ENCODE assay signal across 5 fruit fly cellular contexts in genomic region chr3L:8110171-8110570, dm6.
TF ChIP-seq lines count a peak whose summit lies in the region.

Gene Nulp1 (plus strand): TSS chr3L:8110368.

- no peak for TF ChIP-seq CTCF in whole organism, embryonic (GFP tag; optimal IDR thresholded peaks at IDR 0.05; lab: Kevin White, UChicago)

TF ChIP-seq in whole organism, adult, 20 proteins besides CTCF, POLR2A, EP300 and RAD21 (continues in another document):
- peak; percentile 22 for TF ChIP-seq CG7101 (tag; optimal IDR thresholded peaks at IDR 0.05; lab: Kevin White, UChicago)
- TF ChIP-seq Crg-1 (GFP tag; optimal IDR thresholded peaks at IDR 0.05; lab: Kevin White, UChicago): peak; percentile 74
- TF ChIP-seq Mnt (GFP tag; optimal IDR thresholded peaks at IDR 0.05; lab: Kevin White, UChicago): peak; percentile 73
- no peak for TF ChIP-seq cnc (optimal IDR thresholded peaks at IDR 0.05; lab: Kevin White, UChicago)
- no peak for TF ChIP-seq kay (GFP tag; lab: Kevin White, UChicago; ENCODE audit: borderline replicate concordance)
- TF ChIP-seq CG33017 (tag; optimal IDR thresholded peaks at IDR 0.05; lab: Kevin White, UChicago): peak; percentile 2
- no peak for TF ChIP-seq CG7045 (GFP tag; optimal IDR thresholded peaks at IDR 0.05; lab: Kevin White, UChicago)
- no peak for TF ChIP-seq Clk (GFP tag; optimal IDR thresholded peaks at IDR 0.05; lab: Kevin White, UChicago)
- TF ChIP-seq ovo (GFP tag; optimal IDR thresholded peaks at IDR 0.05; lab: Kevin White, UChicago): no peak
- TF ChIP-seq toe (GFP tag; optimal IDR thresholded peaks at IDR 0.05; lab: Kevin White, UChicago): no peak
- peak; percentile 46 for TF ChIP-seq pad (GFP tag; optimal IDR thresholded peaks at IDR 0.05; lab: Kevin White, UChicago)
- TF ChIP-seq CG12768 (GFP tag; optimal IDR thresholded peaks at IDR 0.05; lab: Kevin White, UChicago): peak; percentile 40
- peak; percentile 57 for TF ChIP-seq CG1620 (GFP tag; optimal IDR thresholded peaks at IDR 0.05; lab: Kevin White, UChicago)
- no peak for TF ChIP-seq CG5204 (GFP tag; optimal IDR thresholded peaks at IDR 0.05; lab: Kevin White, UChicago)
- peak; percentile 98 for TF ChIP-seq CG14711 (tag; optimal IDR thresholded peaks at IDR 0.05; lab: Kevin White, UChicago)
- TF ChIP-seq Hr96 (GFP tag; optimal IDR thresholded peaks at IDR 0.05; lab: Kevin White, UChicago): no peak
- no peak for TF ChIP-seq CG11617 (GFP tag; optimal IDR thresholded peaks at IDR 0.05; lab: Kevin White, UChicago)
- no peak for TF ChIP-seq cic (GFP tag; optimal IDR thresholded peaks at IDR 0.05; lab: Kevin White, UChicago)
- TF ChIP-seq tj (GFP tag; optimal IDR thresholded peaks at IDR 0.05; lab: Kevin White, UChicago): no peak

TF ChIP-seq in whole organism, embryonic, 481 proteins besides CTCF, POLR2A, EP300 and RAD21 (continues in another document):
- TF ChIP-seq Fer1 (GFP tag; optimal IDR thresholded peaks at IDR 0.05; lab: Kevin White, UChicago) (peak; percentile 49), CG7987 (GFP tag; optimal IDR thresholded peaks at IDR 0.05; lab: Kevin White, UChicago) (no peak), Lhr (GFP tag; optimal IDR thresholded peaks at IDR 0.05; lab: Kevin White, UChicago) (peak; percentile 11), sd (tag; optimal IDR thresholded peaks at IDR 0.05; lab: Kevin White, UChicago) (no peak), Hsf (GFP tag; optimal IDR thresholded peaks at IDR 0.05; lab: Kevin White, UChicago) (peak; percentile 4), NfI (GFP tag; optimal IDR thresholded peaks at IDR 0.05; lab: Kevin White, UChicago) (no peak), sob (GFP tag; IDR thresholded peaks at IDR 0.05; lab: Robert Waterston, UW) (peak; percentile 41), lilli (GFP tag; optimal IDR thresholded peaks at IDR 0.05; lab: Kevin White, UChicago) (peak; percentile 23), abd-A (tag; optimal IDR thresholded peaks at IDR 0.05; lab: Kevin White, UChicago) (no peak), CG13287 (GFP tag; IDR thresholded peaks at IDR 0.05; lab: Robert Waterston, UW; ENCODE audit: partially characterized antibody) (peak; percentile 22; the same call in 1 of the 2 replicates), CG2889 (GFP tag; IDR thresholded peaks at IDR 0.05; lab: Robert Waterston, UW) (no peak), bbx (GFP tag; IDR thresholded peaks at IDR 0.05; lab: Robert Waterston, UW; ENCODE audit: partially characterized antibody) (peak; percentile 55), Dip3 (GFP tag; optimal IDR thresholded peaks at IDR 0.05; lab: Kevin White, UChicago) (peak; percentile 25), lbe (GFP tag; optimal IDR thresholded peaks at IDR 0.05; lab: Kevin White, UChicago) (no peak), CG16813 (GFP tag; IDR thresholded peaks at IDR 0.05; lab: Robert Waterston, UW; ENCODE audit: partially characterized antibody) (peak; percentile 12; the same call in 1 of the 3 replicates), twi (tag; optimal IDR thresholded peaks at IDR 0.05; lab: Kevin White, UChicago) (no peak), CG14710 (tag; optimal IDR thresholded peaks at IDR 0.05; lab: Kevin White, UChicago) (peak; percentile 75), CG6683 (GFP tag; optimal IDR thresholded peaks at IDR 0.05; lab: Kevin White, UChicago) (no peak)

TF ChIP-seq in whole organism, prepupa, 60 proteins besides CTCF, POLR2A, EP300 and RAD21:
- TF ChIP-seq Blimp-1 (GFP tag; optimal IDR thresholded peaks at IDR 0.05; lab: Kevin White, UChicago) (peak; percentile 94), CG6276 (GFP tag; optimal IDR thresholded peaks at IDR 0.05; lab: Kevin White, UChicago) (no peak), cyc (GFP tag; optimal IDR thresholded peaks at IDR 0.05; lab: Kevin White, UChicago) (no peak), fd85E (GFP tag; optimal IDR thresholded peaks at IDR 0.05; lab: Kevin White, UChicago) (no peak), Sox14 (GFP tag; optimal IDR thresholded peaks at IDR 0.05; lab: Kevin White, UChicago) (no peak), topi (GFP tag; optimal IDR thresholded peaks at IDR 0.05; lab: Kevin White, UChicago) (no peak), Hr4 (GFP tag; optimal IDR thresholded peaks at IDR 0.05; lab: Kevin White, UChicago) (no peak), CG6163 (GFP tag; IDR thresholded peaks at IDR 0.05; lab: Robert Waterston, UW) (0 out of 3 replicates have a peak, but pooled peaks have one; percentile 20), Lpt (GFP tag; optimal IDR thresholded peaks at IDR 0.05; lab: Kevin White, UChicago) (no peak), fkh (GFP tag; optimal IDR thresholded peaks at IDR 0.05; lab: Kevin White, UChicago) (no peak), CG3032 (tag; optimal IDR thresholded peaks at IDR 0.05; lab: Kevin White, UChicago) (no peak), CG8632 (GFP tag; optimal IDR thresholded peaks at IDR 0.05; lab: Kevin White, UChicago) (no peak), CG10631 (GFP tag; optimal IDR thresholded peaks at IDR 0.05; lab: Kevin White, UChicago) (no peak), esn (GFP tag; optimal IDR thresholded peaks at IDR 0.05; lab: Kevin White, UChicago) (peak; percentile 60), Gug (GFP tag; IDR thresholded peaks at IDR 0.05; lab: Robert Waterston, UW) (no peak), CG31627 (GFP tag; optimal IDR thresholded peaks at IDR 0.05; lab: Kevin White, UChicago) (no peak), Eip93F (GFP tag; optimal IDR thresholded peaks at IDR 0.05; lab: Kevin White, UChicago) (no peak), spab (GFP tag; optimal IDR thresholded peaks at IDR 0.05; lab: Kevin White, UChicago) (no peak), svp (GFP tag; lab: Kevin White, UChicago) (no peak), CG6792 (GFP tag; optimal IDR thresholded peaks at IDR 0.05; lab: Kevin White, UChicago) (no peak)
TF ChIP-seq in whole organism, prepupa: peak in this region for 3.

TF ChIP-seq in whole organism, pupa, 21 proteins besides CTCF, POLR2A, EP300 and RAD21:
- TF ChIP-seq CG32121 (GFP tag; IDR thresholded peaks at IDR 0.05; lab: Robert Waterston, UW): peak; percentile 20; the same call in 1 of the 2 replicates
- peak; percentile 40 for TF ChIP-seq Ets98B (GFP tag; IDR thresholded peaks at IDR 0.05; lab: Robert Waterston, UW)
- TF ChIP-seq Snoo (tag; optimal IDR thresholded peaks at IDR 0.05; lab: Kevin White, UChicago): peak; percentile 40
- no peak for TF ChIP-seq gl (tag; optimal IDR thresholded peaks at IDR 0.05; lab: Kevin White, UChicago)
- TF ChIP-seq EcR (GFP tag; optimal IDR thresholded peaks at IDR 0.05; lab: Kevin White, UChicago): no peak
- TF ChIP-seq CG4496 (GFP tag; IDR thresholded peaks at IDR 0.05; lab: Robert Waterston, UW): peak; percentile 74; the same call in 2 of the 3 replicates
- peak; percentile 44; the same call in 1 of the 2 replicates for TF ChIP-seq rn (GFP tag; IDR thresholded peaks at IDR 0.05; lab: Robert Waterston, UW)

TF ChIP-seq in whole organism, wandering third instar larva, 38 proteins besides CTCF, POLR2A, EP300 and RAD21:
- TF ChIP-seq Myc (optimal IDR thresholded peaks at IDR 0.05; lab: Kevin White, UChicago) (peak; percentile 7), pan (optimal IDR thresholded peaks at IDR 0.05; lab: Kevin White, UChicago) (no peak), sv (GFP tag; optimal IDR thresholded peaks at IDR 0.05; lab: Kevin White, UChicago) (no peak), fru (GFP tag; optimal IDR thresholded peaks at IDR 0.05; lab: Kevin White, UChicago) (no peak), dsf (GFP tag; optimal IDR thresholded peaks at IDR 0.05; lab: Kevin White, UChicago; ENCODE audit: borderline replicate concordance) (no peak), GATAd (GFP tag; optimal IDR thresholded peaks at IDR 0.05; lab: Kevin White, UChicago) (no peak), brk (GFP tag; optimal IDR thresholded peaks at IDR 0.05; lab: Kevin White, UChicago) (no peak), br (GFP tag; optimal IDR thresholded peaks at IDR 0.05; lab: Kevin White, UChicago) (no peak), h (GFP tag; optimal IDR thresholded peaks at IDR 0.05; lab: Kevin White, UChicago) (no peak), Hr78 (GFP tag; optimal IDR thresholded peaks at IDR 0.05; lab: Kevin White, UChicago) (no peak), Hnf4 (GFP tag; optimal IDR thresholded peaks at IDR 0.05; lab: Kevin White, UChicago) (no peak), foxo (GFP tag; optimal IDR thresholded peaks at IDR 0.05; lab: Kevin White, UChicago) (peak in 1 of 2 experiments; percentile 54), jim (GFP tag; optimal IDR thresholded peaks at IDR 0.05; lab: Kevin White, UChicago) (peak; percentile 51), ey (GFP tag; optimal IDR thresholded peaks at IDR 0.05; lab: Kevin White, UChicago) (peak; percentile 10), CG9705 (GFP tag; optimal IDR thresholded peaks at IDR 0.05; lab: Kevin White, UChicago) (no peak), usp (GFP tag; optimal IDR thresholded peaks at IDR 0.05; lab: Kevin White, UChicago) (no peak), Dif (GFP tag; optimal IDR thresholded peaks at IDR 0.05; lab: Kevin White, UChicago; ENCODE audit: partially characterized antibody) (peak; percentile 31), HLH106 (tag; optimal IDR thresholded peaks at IDR 0.05; lab: Kevin White, UChicago) (no peak), rgr (GFP tag; optimal IDR thresholded peaks at IDR 0.05; lab: Kevin White, UChicago) (peak; percentile 63), N (GFP tag; optimal IDR thresholded peaks at IDR 0.05; lab: Kevin White, UChicago) (no peak), psq (GFP tag; optimal IDR thresholded peaks at IDR 0.05; lab: Kevin White, UChicago) (peak; percentile 71), CG32264 (GFP tag; optimal IDR thresholded peaks at IDR 0.05; lab: Kevin White, UChicago) (no peak), OdsH (GFP tag; optimal IDR thresholded peaks at IDR 0.05; lab: Kevin White, UChicago) (no peak), Hr83 (GFP tag; optimal IDR thresholded peaks at IDR 0.05; lab: Kevin White, UChicago; ENCODE audit: poor library complexity, severe bottlenecking) (peak; percentile 82), sage (GFP tag; optimal IDR thresholded peaks at IDR 0.05; lab: Kevin White, UChicago) (no peak), Dfd (GFP tag; optimal IDR thresholded peaks at IDR 0.05; lab: Kevin White, UChicago) (no peak), dmrt93B (GFP tag; optimal IDR thresholded peaks at IDR 0.05; lab: Kevin White, UChicago) (no peak), dl (GFP tag; optimal IDR thresholded peaks at IDR 0.05; lab: Kevin White, UChicago; ENCODE audit: insufficient read depth in 1 of 2, partially characterized antibody in 2 of 2) (no peak), Jra (GFP tag; optimal IDR thresholded peaks at IDR 0.05; lab: Kevin White, UChicago) (no peak), Mio (GFP tag; optimal IDR thresholded peaks at IDR 0.05; lab: Kevin White, UChicago) (no peak), tai (GFP tag; optimal IDR thresholded peaks at IDR 0.05; lab: Kevin White, UChicago) (no peak), Abd-B (GFP tag; optimal IDR thresholded peaks at IDR 0.05; lab: Kevin White, UChicago) (no peak), Rel (GFP tag; optimal IDR thresholded peaks at IDR 0.05; lab: Kevin White, UChicago) (no peak), Rel (tag; optimal IDR thresholded peaks at IDR 0.05; lab: Kevin White, UChicago) (peak; percentile 46)
